Fruit fly (Drosophila melanogaster) whole organism, prepupa: ENCODE measurements around the gene CG44004.

Experiments used
- Blimp-1 ChIP-seq: fragments of 200-800 bp; sonication (Bioruptor generic); optimal IDR thresholded peaks from 3 replicates; lab custom pipeline; 2017; ENCODE audit warnings: missing biosample characterization, missing genetic modification characterization, mild to moderate bottlenecking, moderate library complexity, missing genetic modification reagents
- CG10631 ChIP-seq: fragments of 200-800 bp; sonication (Bioruptor generic); optimal IDR thresholded peaks from 2 replicates; lab custom pipeline; 2016; ENCODE audit warnings: missing biosample characterization, missing genetic modification characterization
- CG10669 ChIP-seq: fragments of 200-800 bp; sonication (Bioruptor generic); optimal IDR thresholded peaks from 3 replicates; lab custom pipeline; 2018; ENCODE audit warnings: missing biosample characterization, mild to moderate bottlenecking, missing genetic modification characterization, moderate library complexity
- CG11294 ChIP-seq: fragments of 200-800 bp; sonication (Bioruptor generic); IDR thresholded peaks from 2 replicates; pipeline ENCODE4 v1.3.6; 2022; ENCODE audit warnings: missing biosample characterization, missing genetic modification characterization
- CG11762 ChIP-seq: fragments of 200-800 bp; sonication (Bioruptor generic); optimal IDR thresholded peaks from 3 replicates; lab custom pipeline; 2016; ENCODE audit warnings: missing biosample characterization, missing genetic modification characterization; ENCODE audit not compliant: insufficient read depth
- CG11902 ChIP-seq: fragments of 200-800 bp; sonication (Bioruptor generic); optimal IDR thresholded peaks from 3 replicates; lab custom pipeline; 2016; ENCODE audit warnings: missing biosample characterization, missing genetic modification characterization
- CG15336 ChIP-seq: fragments of 200-800 bp; sonication (Bioruptor generic); IDR thresholded peaks from 2 replicates; pipeline ENCODE4 v1.3.6; 2022; ENCODE audit warnings: missing biosample characterization, missing genetic modification characterization
- CG1621 ChIP-seq: fragments of 200-800 bp; sonication (Bioruptor generic); optimal IDR thresholded peaks from 3 replicates; lab custom pipeline; 2018; ENCODE audit warnings: missing biosample characterization, mild to moderate bottlenecking, missing genetic modification characterization
- CG16779 ChIP-seq: fragments of 200-800 bp; sonication (Bioruptor generic); optimal IDR thresholded peaks from 3 replicates; lab custom pipeline; 2017; ENCODE audit warnings: missing biosample characterization, mild to moderate bottlenecking, missing genetic modification characterization
- CG31627 ChIP-seq: fragments of 200-800 bp; sonication (Bioruptor generic); optimal IDR thresholded peaks from 3 replicates; lab custom pipeline; 2016; ENCODE audit warnings: missing biosample characterization, missing genetic modification characterization
- CG34406 ChIP-seq: fragments of 200-800 bp; sonication (Bioruptor generic); optimal IDR thresholded peaks from 3 replicates; lab custom pipeline; 2016; ENCODE audit warnings: missing biosample characterization, missing genetic modification characterization
- CG4318 ChIP-seq: fragments of 200-800 bp; sonication (Bioruptor generic); optimal IDR thresholded peaks from 3 replicates; lab custom pipeline; 2017; ENCODE audit warnings: missing biosample characterization, mild to moderate bottlenecking, missing genetic modification characterization
- CG6163 ChIP-seq: fragments of 200-800 bp; sonication (Bioruptor generic); IDR thresholded peaks from 3 replicates; pipeline ENCODE4 v1.3.6; 2022; ENCODE audit warnings: missing biosample characterization, missing genetic modification characterization
- CG6276 ChIP-seq: fragments of 200-800 bp; sonication (Bioruptor generic); optimal IDR thresholded peaks from 2 replicates; lab custom pipeline; 2017; ENCODE audit warnings: missing biosample characterization, mild to moderate bottlenecking, missing genetic modification characterization
- CG6792 ChIP-seq: fragments of 200-800 bp; sonication (Bioruptor generic); optimal IDR thresholded peaks from 3 replicates; lab custom pipeline; 2016; ENCODE audit warnings: missing biosample characterization, missing genetic modification characterization
- CG6808 ChIP-seq: fragments of 200-800 bp; sonication (Bioruptor generic); optimal IDR thresholded peaks from 3 replicates; lab custom pipeline; 2017; ENCODE audit warnings: missing biosample characterization, missing genetic modification characterization, mild to moderate bottlenecking, moderate library complexity, missing genetic modification reagents
- CG6854 ChIP-seq: fragments of 200-800 bp; sonication (Bioruptor generic); optimal IDR thresholded peaks from 2 replicates; lab custom pipeline; 2017; ENCODE audit warnings: missing biosample characterization, mild to moderate bottlenecking, missing genetic modification characterization
- CG7368 ChIP-seq: fragments of 200-800 bp; sonication (Bioruptor generic); optimal IDR thresholded peaks from 3 replicates; lab custom pipeline; 2016; ENCODE audit warnings: missing biosample characterization, missing genetic modification characterization
- CG8119 ChIP-seq: fragments of 200-800 bp; sonication (Bioruptor generic); IDR thresholded peaks from 3 replicates; pipeline ENCODE4 v1.3.6; 2022; ENCODE audit warnings: missing biosample characterization, missing genetic modification characterization
- CG8319 ChIP-seq: fragments of 200-800 bp; sonication (Bioruptor generic); optimal IDR thresholded peaks from 3 replicates; lab custom pipeline; 2016; ENCODE audit warnings: missing biosample characterization, missing genetic modification characterization
- CG8632 ChIP-seq: fragments of 200-800 bp; sonication (Bioruptor generic); optimal IDR thresholded peaks from 3 replicates; lab custom pipeline; 2016; ENCODE audit warnings: missing biosample characterization, missing genetic modification characterization
- CG9139 ChIP-seq: fragments of 200-800 bp; sonication (Bioruptor generic); optimal IDR thresholded peaks from 3 replicates; lab custom pipeline; 2017; ENCODE audit warnings: missing biosample characterization, mild to moderate bottlenecking, missing genetic modification characterization
- Eip75B ChIP-seq: fragments of 200-800 bp; sonication (Bioruptor generic); optimal IDR thresholded peaks from 3 replicates; lab custom pipeline; 2016; ENCODE audit warnings: missing biosample characterization, missing genetic modification characterization
- Eip78C ChIP-seq: fragments of 200-800 bp; sonication (Bioruptor generic); peaks from one replicate; lab custom pipeline; 2016; ENCODE audit warnings: missing biosample characterization, missing genetic modification characterization
- Ets21C ChIP-seq: fragments of 200-800 bp; sonication (Bioruptor generic); optimal IDR thresholded peaks from 3 replicates; lab custom pipeline; 2016; ENCODE audit warnings: missing biosample characterization, missing genetic modification characterization
- Ets96B ChIP-seq: fragments of 200-800 bp; optimal IDR thresholded peaks from 2 replicates; lab custom pipeline; 2019; ENCODE audit warnings: missing biosample characterization, mild to moderate bottlenecking, missing genetic modification characterization, moderate library complexity
- Gug ChIP-seq: fragments of 200-800 bp; sonication (Bioruptor generic); IDR thresholded peaks from 2 replicates; pipeline ENCODE4 v1.3.6; 2022; ENCODE audit warnings: missing biosample characterization, missing genetic modification characterization
- Hr4 ChIP-seq: fragments of 200-800 bp; sonication (Bioruptor generic); optimal IDR thresholded peaks from 3 replicates; lab custom pipeline; 2016; ENCODE audit warnings: missing biosample characterization, missing genetic modification characterization
- Met ChIP-seq: fragments of 200-800 bp; sonication (Bioruptor generic); optimal IDR thresholded peaks from 3 replicates; lab custom pipeline; 2016; ENCODE audit warnings: missing biosample characterization, missing genetic modification characterization
- OdsH ChIP-seq: fragments of 200-800 bp; sonication (Bioruptor generic); optimal IDR thresholded peaks from 3 replicates; lab custom pipeline; 2016; ENCODE audit warnings: missing biosample characterization, missing genetic modification characterization
- Smox ChIP-seq: fragments of 200-800 bp; sonication (Bioruptor generic); optimal IDR thresholded peaks from 3 replicates; lab custom pipeline; 2016; ENCODE audit warnings: missing biosample characterization, missing genetic modification characterization
- Sox102F ChIP-seq: fragments of 200-800 bp; sonication (Bioruptor generic); optimal IDR thresholded peaks from 2 replicates; lab custom pipeline; 2016; ENCODE audit warnings: missing biosample characterization, mild to moderate bottlenecking, missing genetic modification characterization
- Sox14 ChIP-seq: fragments of 200-800 bp; sonication (Bioruptor generic); optimal IDR thresholded peaks from 3 replicates; lab custom pipeline; 2016; ENCODE audit warnings: missing biosample characterization, missing genetic modification characterization
- achi ChIP-seq: fragments of 200-800 bp; sonication (Bioruptor generic); optimal IDR thresholded peaks from 3 replicates; lab custom pipeline; 2016; ENCODE audit warnings: missing biosample characterization, missing genetic modification characterization
- acj6 ChIP-seq: fragments of 200-800 bp; sonication (Bioruptor generic); optimal IDR thresholded peaks from 3 replicates; lab custom pipeline; 2016; ENCODE audit warnings: missing biosample characterization, missing genetic modification characterization
- dac ChIP-seq: fragments of 200-800 bp; sonication (Bioruptor generic); optimal IDR thresholded peaks from 2 replicates; lab custom pipeline; 2017; ENCODE audit warnings: missing biosample characterization, mild to moderate bottlenecking, missing genetic modification characterization
- fd59A ChIP-seq: fragments of 200-800 bp; sonication (Bioruptor generic); optimal IDR thresholded peaks from 2 replicates; lab custom pipeline; 2017; ENCODE audit warnings: missing biosample characterization, mild to moderate bottlenecking, missing genetic modification characterization, missing genetic modification reagents
- fkh ChIP-seq: fragments of 200-800 bp; sonication (Bioruptor generic); optimal IDR thresholded peaks from 3 replicates; lab custom pipeline; 2017; ENCODE audit warnings: missing biosample characterization, mild to moderate bottlenecking, missing genetic modification characterization, moderate library complexity
- net ChIP-seq: fragments of 200-800 bp; sonication (Bioruptor generic); optimal IDR thresholded peaks from 3 replicates; lab custom pipeline; 2016; ENCODE audit warnings: missing biosample characterization, missing genetic modification characterization
- pdm3 ChIP-seq: fragments of 200-800 bp; sonication (Bioruptor generic); optimal IDR thresholded peaks from 3 replicates; lab custom pipeline; 2016; ENCODE audit warnings: missing biosample characterization, missing genetic modification characterization
- spab ChIP-seq: fragments of 200-800 bp; sonication (Bioruptor generic); optimal IDR thresholded peaks from 2 replicates; lab custom pipeline; 2017; ENCODE audit warnings: missing biosample characterization, mild to moderate bottlenecking, missing genetic modification characterization, missing genetic modification reagents
- ss ChIP-seq, 2 experiments: fragments of 200-800 bp; sonication (Bioruptor generic); optimal IDR thresholded peaks; 2 replicates in 1 of 2; 3 replicates in 1 of 2; lab custom pipeline; 2017 to 2018; ENCODE audit warnings: mild to moderate bottlenecking in 2 of 2, missing biosample characterization in 2 of 2, missing genetic modification characterization in 2 of 2, moderate library complexity in 1 of 2
- svp ChIP-seq: fragments of 200-800 bp; sonication (Bioruptor generic); peaks from one replicate; lab custom pipeline; 2016; ENCODE audit warnings: missing biosample characterization, missing genetic modification characterization

CG44004 gene

DNA sequence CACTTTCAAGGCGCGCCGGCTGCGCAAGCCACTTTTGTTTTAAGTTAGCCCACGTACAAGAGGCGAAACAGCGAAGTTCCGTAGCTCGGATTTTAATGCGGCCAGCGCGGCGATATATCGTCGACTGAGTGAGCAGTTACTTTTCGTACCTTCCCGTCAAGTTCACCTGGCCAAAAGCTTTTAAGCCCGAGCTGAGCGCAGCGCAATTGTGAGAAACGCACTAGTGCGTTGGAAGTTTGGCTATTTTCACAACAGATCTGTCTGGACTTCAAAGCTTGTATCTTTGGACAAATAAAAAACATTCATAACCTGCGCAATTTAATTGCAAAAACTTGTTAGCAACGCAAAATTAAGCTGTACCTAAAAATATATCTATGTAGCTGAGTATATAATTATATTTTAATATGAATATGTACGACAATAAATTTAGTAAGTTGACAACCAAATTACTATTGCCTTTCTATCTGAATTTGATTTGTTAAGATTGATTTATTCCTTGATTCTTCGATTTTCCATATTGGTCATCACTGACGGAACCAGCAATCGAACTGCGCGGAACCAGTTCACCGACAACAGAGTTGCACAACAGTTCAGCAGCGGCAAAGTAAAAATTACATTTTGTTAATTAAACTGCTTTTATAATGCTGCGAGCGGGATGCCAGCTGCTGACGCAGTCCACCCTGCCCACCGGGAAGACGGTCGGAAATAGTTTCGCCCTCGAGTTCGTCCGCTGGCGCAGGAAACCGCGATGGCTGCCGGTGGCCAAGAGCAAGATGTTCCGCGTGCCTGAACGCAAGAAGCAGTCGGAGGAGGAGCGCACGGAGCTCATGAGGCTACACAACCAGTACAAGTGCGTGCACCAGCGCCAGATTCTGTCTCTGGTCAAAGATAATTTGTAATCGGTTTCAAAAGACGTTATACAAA, 32.6 kb upstream of the CG44004 start, which contains the start of the genes CG13698 and mRpS26 (continued):
- TF ChIP-seq CG9139 (no peak), CG8319 (GFP tag; lab: Kevin White, UChicago) (peak; percentile 38), CG1621 (tag; lab: Kevin White, UChicago) (no peak), Sox102F (GFP tag; lab: Kevin White, UChicago) (no peak), CG6276 (GFP tag; lab: Kevin White, UChicago) (no peak), CG8632 (GFP tag; lab: Kevin White, UChicago) (peak; percentile 50), CG11902 (GFP tag; lab: Kevin White, UChicago) (peak; percentile 46), net (GFP tag; lab: Kevin White, UChicago) (peak; percentile 1), CG15336 (no peak), acj6 (GFP tag; lab: Kevin White, UChicago) (peak; percentile 74), Ets96B (tag; lab: Kevin White, UChicago) (peak; percentile 64), Met (GFP tag; lab: Kevin White, UChicago) (no peak), ss (GFP tag; optimal IDR thresholded peaks at IDR 0.05; lab: Kevin White, UChicago) (peak in 1 of 2 experiments; percentile 37), Blimp-1 (GFP tag; lab: Kevin White, UChicago) (peak; percentile 40), Hr4 (GFP tag; lab: Kevin White, UChicago) (peak; percentile 65), achi (peak; percentile 67), svp (GFP tag; lab: Kevin White, UChicago) (no peak), CG6808 (peak; percentile 67), CG6854 (GFP tag; lab: Kevin White, UChicago) (peak; percentile 3), CG4318 (GFP tag; lab: Kevin White, UChicago) (no peak), fkh (GFP tag; lab: Kevin White, UChicago) (peak; percentile 50), CG34406 (peak; percentile 76), fd59A (GFP tag; lab: Kevin White, UChicago) (peak; percentile 24), Smox (GFP tag; lab: Kevin White, UChicago) (peak; percentile 59), CG11762 (GFP tag; lab: Kevin White, UChicago) (peak; percentile 31), CG6792 (GFP tag; lab: Kevin White, UChicago) (peak; percentile 49), Ets21C (GFP tag; lab: Kevin White, UChicago) (peak; percentile 25), CG31627 (GFP tag; lab: Kevin White, UChicago) (peak; percentile 62)

DNA sequence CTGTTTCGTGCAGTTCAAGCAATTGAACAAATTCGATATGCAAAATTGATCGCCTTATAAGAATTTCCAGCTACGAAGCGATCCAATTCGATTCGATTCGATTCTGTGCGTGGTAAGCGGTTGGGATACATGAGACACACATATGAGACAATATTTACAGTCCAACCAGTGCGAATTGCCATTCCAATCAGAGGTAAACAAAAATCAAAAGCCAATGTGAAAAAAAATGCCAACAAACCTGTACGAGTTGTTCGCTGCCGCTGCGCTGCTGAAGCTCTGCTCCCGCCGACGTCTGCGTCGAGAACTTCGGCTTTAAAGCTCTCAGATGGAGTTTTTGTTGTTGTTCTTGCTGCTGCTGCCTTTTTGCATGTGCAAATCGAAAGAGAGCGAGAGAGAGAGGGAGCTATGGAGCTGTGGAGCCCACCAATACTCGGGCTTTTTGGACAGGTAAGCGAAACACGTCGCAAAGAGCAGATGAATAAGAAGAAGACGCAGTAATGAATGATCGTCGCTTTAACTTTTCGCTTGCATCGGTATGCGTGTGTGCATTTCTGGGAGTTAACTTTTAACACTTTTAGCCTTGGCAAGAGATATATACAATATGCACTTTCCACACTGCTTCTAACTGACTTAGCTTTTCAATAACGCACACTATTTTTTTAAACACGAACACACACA, 31.8 kb upstream of the CG44004 start:
- peak in 1 of 2 experiments; percentile 35 for TF ChIP-seq ss (GFP tag; optimal IDR thresholded peaks at IDR 0.05; lab: Kevin White, UChicago)
- no peak for TF ChIP-seq CG7368
- peak; percentile 17 for TF ChIP-seq fkh (GFP tag; lab: Kevin White, UChicago)
- peak; percentile 14 for TF ChIP-seq CG6808
- TF ChIP-seq dac, result no peak
- TF ChIP-seq CG6163 (GFP tag; lab: Robert Waterston, UW), result peak; percentile 51; the same call in 2 of the 3 replicates

DNA sequence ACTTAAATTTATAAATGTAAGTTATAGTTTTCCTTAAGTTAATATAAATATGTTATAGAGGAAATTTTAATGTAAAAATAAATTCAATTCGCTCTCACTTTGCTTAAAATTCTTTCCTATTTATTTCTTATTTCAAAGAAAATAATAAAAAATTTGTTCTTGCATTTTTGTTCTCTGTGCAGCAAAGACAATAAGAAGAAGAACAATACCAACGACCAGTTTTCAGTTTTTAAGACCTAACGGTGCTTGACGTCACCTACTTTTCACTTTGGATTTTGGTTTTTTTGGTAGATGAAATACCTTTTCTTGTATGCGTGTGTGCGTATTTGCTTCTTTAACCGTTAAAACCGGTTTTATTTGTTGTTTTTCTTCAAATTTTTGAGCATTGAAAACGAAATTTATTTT, 28.5 kb upstream of the CG44004 start:
- TF ChIP-seq Gug (GFP tag; lab: Robert Waterston, UW), result no peak
- TF ChIP-seq CG10669 (GFP tag; lab: Kevin White, UChicago), result no peak
- no peak for TF ChIP-seq CG6163 (GFP tag; lab: Robert Waterston, UW)
- TF ChIP-seq CG31627 (GFP tag; lab: Kevin White, UChicago), result no peak
- no peak for TF ChIP-seq CG11294
- TF ChIP-seq Blimp-1 (GFP tag; lab: Kevin White, UChicago), result peak; percentile 71
- no peak for TF ChIP-seq CG16779 (tag; lab: Kevin White, UChicago)
- no peak for TF ChIP-seq CG8319 (GFP tag; lab: Kevin White, UChicago)
- TF ChIP-seq CG6276 (GFP tag; lab: Kevin White, UChicago), result no peak
- peak; percentile 31 for TF ChIP-seq Met (GFP tag; lab: Kevin White, UChicago)
- TF ChIP-seq CG15336, result peak; percentile 36; the same call in 1 of the 2 replicates
- TF ChIP-seq Sox14 (GFP tag; lab: Kevin White, UChicago), result no peak
- no peak for TF ChIP-seq CG10631 (GFP tag; lab: Kevin White, UChicago)
- TF ChIP-seq CG8119 (GFP tag; lab: Robert Waterston, UW), result 0 out of 3 replicates have a peak, but pooled peaks have one; percentile 22
- no peak for TF ChIP-seq pdm3 (GFP tag; lab: Kevin White, UChicago)
- peak; percentile 33 for TF ChIP-seq Eip78C
- no peak for TF ChIP-seq spab (GFP tag; lab: Kevin White, UChicago)
- TF ChIP-seq OdsH (GFP tag; lab: Kevin White, UChicago), result peak; percentile 7
- TF ChIP-seq Eip75B, result no peak
- TF ChIP-seq CG34406, result no peak
- TF ChIP-seq CG11902 (GFP tag; lab: Kevin White, UChicago), result no peak
- TF ChIP-seq achi, result no peak
- TF ChIP-seq Sox102F (GFP tag; lab: Kevin White, UChicago), result peak; percentile 11
- TF ChIP-seq Ets96B (tag; lab: Kevin White, UChicago), result no peak
- no peak for TF ChIP-seq ss (GFP tag; optimal IDR thresholded peaks at IDR 0.05; lab: Kevin White, UChicago)
